Worm (Caenorhabditis elegans) whole organism, mixed stage, embryonic: ENCODE data around the gene F59B2.13.

Source experiments
- ceh-39 ChIP-seq: fragments of 150-350 bp; optimal IDR thresholded peaks from 2 replicates; lab custom pipeline; 2014; ENCODE audit warnings: missing biosample characterization, missing genetic modification characterization
- ces-1 ChIP-seq: fragments of 150-350 bp; optimal IDR thresholded peaks from 2 replicates; lab custom pipeline; 2014; ENCODE audit warnings: missing biosample characterization, missing genetic modification reagents, missing genetic modification characterization
- elt-1 ChIP-seq: sonication (generic microtip); optimal IDR thresholded peaks from 2 replicates; lab custom pipeline; 2017; ENCODE audit warnings: missing genetic modification characterization, mild to moderate bottlenecking, missing compliant biosample characterization, antibody characterized with exemption, moderate library complexity, borderline replicate concordance; ENCODE audit not compliant: insufficient read depth
- elt-3 ChIP-seq: fragments of 150-350 bp; optimal IDR thresholded peaks from 2 replicates; lab custom pipeline; 2014; ENCODE audit warnings: missing biosample characterization, missing genetic modification characterization
- lsy-2 ChIP-seq: fragments of 150-350 bp; optimal IDR thresholded peaks from 2 replicates; lab custom pipeline; 2014; ENCODE audit warnings: missing biosample characterization, missing genetic modification characterization
- unc-62 ChIP-seq: fragments of 150-350 bp; optimal IDR thresholded peaks from 2 replicates; lab custom pipeline; 2014; ENCODE audit warnings: missing biosample characterization, missing genetic modification reagents, missing genetic modification characterization
- ztf-11 ChIP-seq: fragments of 150-350 bp; optimal IDR thresholded peaks from 2 replicates; lab custom pipeline; 2014; ENCODE audit warnings: missing biosample characterization, missing genetic modification characterization

DNA sequence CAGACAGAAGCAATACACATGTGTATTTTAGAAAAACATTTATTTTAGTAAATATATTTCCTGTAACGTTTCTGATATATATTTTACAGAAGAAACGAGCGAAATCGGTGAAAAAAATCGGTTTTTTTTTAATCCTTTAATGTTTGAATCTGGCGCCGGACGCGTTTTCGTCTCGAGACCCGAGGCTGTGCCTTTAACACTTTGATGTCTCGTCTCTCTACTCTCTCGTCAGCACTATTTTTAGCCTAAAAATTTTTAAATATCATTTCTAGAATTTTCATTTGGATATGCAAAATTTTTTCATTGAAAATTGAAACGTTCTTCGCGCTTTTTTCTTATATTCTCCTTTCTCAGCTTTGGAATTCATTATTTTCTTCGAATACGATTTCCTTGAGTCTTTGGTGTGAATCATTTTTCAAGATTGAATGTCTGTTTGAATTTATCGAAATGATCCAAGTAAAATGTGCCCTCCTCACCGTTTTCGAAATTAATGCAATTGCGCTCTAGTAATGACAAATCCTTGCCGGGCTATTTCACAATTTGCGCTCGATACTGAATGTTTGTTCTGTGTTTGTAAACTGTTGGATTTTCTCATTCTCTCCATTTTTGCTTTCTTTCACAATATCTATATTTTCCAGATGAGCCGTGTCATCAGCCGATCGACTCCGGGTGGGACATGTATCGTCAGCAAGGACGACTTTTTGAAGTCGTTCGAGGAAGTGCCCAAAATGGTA, 27.7 kb upstream of the F59B2.13 start, which contains the start of gene cls-2:
- no peak for TF ChIP-seq ztf-11
- TF ChIP-seq elt-3 (tag; lab: Kevin White, UChicago), result no peak
- TF ChIP-seq ces-1 (GFP tag; lab: Kevin White, UChicago), result no peak
- TF ChIP-seq ceh-39 (tag; lab: Kevin White, UChicago), result no peak
- TF ChIP-seq elt-1 (tag; lab: Kevin White, UChicago), result no peak
- no peak for TF ChIP-seq lsy-2 (tag; lab: Kevin White, UChicago)
- no peak for TF ChIP-seq unc-62
